Worm (Caenorhabditis elegans): Measurements from ENCODE around the gene unc-116.

DNA sequence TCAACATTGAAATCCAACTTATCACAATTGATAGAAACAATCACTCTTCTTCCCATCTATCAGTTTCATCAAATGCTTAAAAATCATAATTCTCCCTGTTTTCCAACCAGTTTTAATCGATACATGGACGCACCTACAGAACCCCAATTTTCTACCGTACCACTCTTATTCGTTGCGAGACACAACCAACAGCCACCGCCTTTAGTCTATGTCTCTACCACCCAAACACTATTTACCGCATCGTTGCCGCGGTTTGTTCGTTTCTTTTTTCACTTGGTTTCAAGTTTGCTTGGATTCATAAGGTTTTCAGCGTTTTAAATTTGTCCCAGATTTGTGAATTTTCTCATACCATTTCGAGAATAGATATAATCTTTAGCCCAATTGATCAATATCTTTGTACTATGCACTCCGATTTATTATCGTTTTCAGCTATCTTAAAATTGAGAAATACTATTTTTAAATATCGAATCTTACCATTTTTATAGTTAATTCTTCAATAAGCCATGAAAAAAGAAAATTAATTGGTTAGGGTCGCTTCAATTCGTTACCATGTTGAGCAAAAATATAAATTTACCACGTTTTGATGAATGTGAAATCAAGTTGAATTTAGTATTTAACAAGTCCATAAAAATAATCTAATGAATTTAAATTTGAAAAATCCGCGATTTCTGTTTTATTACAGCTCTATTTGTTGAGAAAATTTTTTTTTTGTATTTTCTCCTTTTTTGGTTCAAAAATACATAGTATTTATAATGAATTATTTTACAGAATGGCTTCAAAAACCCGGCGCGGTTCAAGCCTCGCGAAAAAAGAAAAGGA is 44.5 kb downstream of the unc-116 start, which contains the start of gene F10E9.3:
- TF ChIP-seq sem-2 (GFP tag; optimal IDR thresholded peaks at IDR 0.05) (no peak), unc-62 (GFP tag; optimal IDR thresholded peaks at IDR 0.05) (no peak), lsy-2 (tag; optimal IDR thresholded peaks at IDR 0.05) (peak; percentile 93), mep-1 (tag; optimal IDR thresholded peaks at IDR 0.05) (peak; percentile 49), nhr-237 (tag; optimal IDR thresholded peaks at IDR 0.05) (no peak), ztf-11 (tag; optimal IDR thresholded peaks at IDR 0.05) (no peak), flh-1 (GFP tag; optimal IDR thresholded peaks at IDR 0.05) (no peak), lin-13 (tag; optimal IDR thresholded peaks at IDR 0.05) (no peak)

All from whole organism, mixed stage, embryonic.